Worm (Caenorhabditis elegans) whole organism, L1 larva: ENCODE measurements around the gene F22F4.4.
A peak's percentile ranks its signal among the peaks of the same experiment; 100 is the strongest.

Experiments
- C16A3.4 ChIP-seq: fragments of 150-350 bp; optimal IDR thresholded peaks from 2 replicates; lab custom pipeline; 2014; ENCODE audit warnings: missing biosample characterization, missing genetic modification characterization
- Y116A8C.19 ChIP-seq: sonication (generic microtip); optimal IDR thresholded peaks from 2 replicates; lab custom pipeline; 2016; ENCODE audit warnings: missing compliant biosample characterization, missing genetic modification characterization, borderline replicate concordance
- ama-1 ChIP-seq: fragments of 150-350 bp; optimal IDR thresholded peaks from 2 replicates; lab custom pipeline; 2014
- blmp-1 ChIP-seq: fragments of 150-350 bp; optimal IDR thresholded peaks from 2 replicates; lab custom pipeline; 2014; ENCODE audit warnings: missing biosample characterization, missing genetic modification characterization
- ceh-8 ChIP-seq: fragments of 200-800 bp; sonication (Bioruptor generic); optimal IDR thresholded peaks from 2 replicates; lab custom pipeline; 2018; ENCODE audit warnings: mild to moderate bottlenecking, missing genetic modification characterization, moderate library complexity, missing compliant biosample characterization
- ceh-82 ChIP-seq, 3 experiments: fragments of 150-350 bp in 1 of 3; sonication (generic microtip) in 2 of 3; optimal IDR thresholded peaks; 2 replicates each; lab custom pipeline; 2014 to 2017; ENCODE audit warnings: missing biosample characterization in 3 of 3, missing genetic modification characterization in 3 of 3
- ceh-88 ChIP-seq: fragments of 200-800 bp; sonication (Bioruptor generic); IDR thresholded peaks from 2 replicates; pipeline ENCODE4 v1.3.6; 2022; ENCODE audit warnings: missing genetic modification characterization, missing compliant biosample characterization
- ceh-90 ChIP-seq: sonication (generic microtip); optimal IDR thresholded peaks from 2 replicates; lab custom pipeline; 2016; ENCODE audit warnings: missing genetic modification characterization, missing compliant biosample characterization
- dpl-1 ChIP-seq, 3 experiments: fragments of 150-350 bp in 2 of 3; sonication (generic microtip) in 1 of 3; optimal IDR thresholded peaks; 2 replicates each; lab custom pipeline; 2014 to 2017; ENCODE audit warnings: missing biosample characterization in 3 of 3, missing genetic modification characterization in 3 of 3, missing genetic modification reagents in 3 of 3
- efl-3 ChIP-seq: fragments of 200-800 bp; sonication (Bioruptor generic); optimal IDR thresholded peaks from 2 replicates; lab custom pipeline; 2018; ENCODE audit warnings: mild to moderate bottlenecking, missing genetic modification characterization, missing compliant biosample characterization
- egl-13 ChIP-seq: sonication (generic microtip); optimal IDR thresholded peaks from 2 replicates; lab custom pipeline; 2016; ENCODE audit warnings: missing genotype, missing genetic modification reagents, missing genetic modification characterization, missing compliant biosample characterization
- elt-3 ChIP-seq, 6 experiments: fragments of 150-350 bp in 1 of 6; sonication (generic microtip); optimal IDR thresholded peaks; 2 replicates each; lab custom pipeline; 2017 to 2018; ENCODE audit warnings: missing biosample characterization in 6 of 6, missing genetic modification characterization in 6 of 6, inconsistent platforms in 1 of 6
- ets-5 ChIP-seq: fragments of 200-800 bp; sonication (Bioruptor generic); IDR thresholded peaks from 2 replicates; pipeline ENCODE4 v1.3.6; 2022; ENCODE audit warnings: missing genetic modification characterization, missing compliant biosample characterization
- fos-1 ChIP-seq: fragments of 150-350 bp; optimal IDR thresholded peaks from 2 replicates; lab custom pipeline; 2014; ENCODE audit warnings: missing biosample characterization, missing genetic modification characterization
- hlh-17 ChIP-seq: fragments of 200-800 bp; sonication (Bioruptor generic); optimal IDR thresholded peaks from 2 replicates; lab custom pipeline; 2018; ENCODE audit warnings: missing genetic modification characterization, mild to moderate bottlenecking, missing compliant biosample characterization, moderate library complexity, borderline replicate concordance
- hpl-2 ChIP-seq: fragments of 150-350 bp; optimal IDR thresholded peaks from 2 replicates; lab custom pipeline; 2014; ENCODE audit warnings: missing biosample characterization, missing genetic modification reagents, missing genetic modification characterization
- irx-1 ChIP-seq: sonication (generic microtip); optimal IDR thresholded peaks from 2 replicates; lab custom pipeline; 2016; ENCODE audit warnings: missing genetic modification characterization, missing compliant biosample characterization
- jun-1 ChIP-seq: fragments of 150-350 bp; optimal IDR thresholded peaks from 2 replicates; lab custom pipeline; 2014; ENCODE audit warnings: missing biosample characterization, missing genetic modification reagents, missing genetic modification characterization
- lin-13 ChIP-seq: fragments of 150-350 bp; optimal IDR thresholded peaks from 2 replicates; lab custom pipeline; 2014; ENCODE audit warnings: missing biosample characterization, missing genetic modification reagents, missing genetic modification characterization
- lin-14 ChIP-seq: fragments of 200-800 bp; sonication (Bioruptor generic); optimal IDR thresholded peaks from 2 replicates; lab custom pipeline; 2018; ENCODE audit warnings: mild to moderate bottlenecking, missing genetic modification characterization, moderate library complexity, missing compliant biosample characterization
- lin-35 ChIP-seq, 2 experiments: fragments of 150-350 bp; optimal IDR thresholded peaks; 2 replicates each; lab custom pipeline; 2014; ENCODE audit warnings: missing biosample characterization in 2 of 2, missing genetic modification characterization in 2 of 2, missing genetic modification reagents in 2 of 2
- lir-3 ChIP-seq: sonication (generic microtip); optimal IDR thresholded peaks from 2 replicates; lab custom pipeline; 2016; ENCODE audit warnings: mild to moderate bottlenecking, missing genetic modification characterization, moderate library complexity, missing compliant biosample characterization; ENCODE audit not compliant: poor library complexity
- lsy-2 ChIP-seq, 2 experiments: fragments of 150-350 bp; optimal IDR thresholded peaks; 2 replicates each; lab custom pipeline; 2014; ENCODE audit warnings: missing biosample characterization in 2 of 2, missing genetic modification characterization in 2 of 2
- mab-9 ChIP-seq: fragments of 200-800 bp; sonication (Bioruptor generic); IDR thresholded peaks from 2 replicates; pipeline ENCODE4 v1.3.6; 2022; ENCODE audit warnings: missing genetic modification reagents, missing genetic modification characterization, missing compliant biosample characterization
- mdl-1 ChIP-seq, 2 experiments: fragments of 150-350 bp; optimal IDR thresholded peaks; 2 replicates each; lab custom pipeline; 2014 to 2017; ENCODE audit warnings: missing biosample characterization in 2 of 2, missing genetic modification characterization in 2 of 2, inconsistent platforms in 1 of 2
- nhr-11 ChIP-seq: fragments of 150-350 bp; optimal IDR thresholded peaks from 2 replicates; lab custom pipeline; 2014; ENCODE audit warnings: missing biosample characterization, missing genetic modification characterization
- nhr-19 ChIP-seq: fragments of 200-800 bp; sonication (Bioruptor generic); conservative IDR thresholded peaks from 2 replicates; pipeline ENCODE4 v1.3.6; 2022; ENCODE audit warnings: missing genetic modification characterization, missing compliant biosample characterization
- nhr-20 ChIP-seq: sonication (generic microtip); optimal IDR thresholded peaks from 2 replicates; lab custom pipeline; 2016; ENCODE audit warnings: mild to moderate bottlenecking, missing genetic modification characterization, missing compliant biosample characterization
- nhr-237 ChIP-seq: fragments of 150-350 bp; optimal IDR thresholded peaks from 2 replicates; lab custom pipeline; 2014; ENCODE audit warnings: missing biosample characterization, missing genetic modification characterization
- nhr-28 ChIP-seq: fragments of 150-350 bp; optimal IDR thresholded peaks from 2 replicates; lab custom pipeline; 2014; ENCODE audit warnings: missing biosample characterization, missing genetic modification characterization
- nhr-47 ChIP-seq: sonication (generic microtip); optimal IDR thresholded peaks from 2 replicates; lab custom pipeline; 2016; ENCODE audit warnings: mild to moderate bottlenecking, missing genetic modification characterization, moderate library complexity, missing compliant biosample characterization
- nhr-71 ChIP-seq: sonication (generic microtip); optimal IDR thresholded peaks from 2 replicates; lab custom pipeline; 2016; ENCODE audit warnings: mild to moderate bottlenecking, missing genetic modification characterization, moderate library complexity, missing compliant biosample characterization
- nhr-77 ChIP-seq: fragments of 150-350 bp; optimal IDR thresholded peaks from 2 replicates; lab custom pipeline; 2014; ENCODE audit warnings: missing biosample characterization, missing genetic modification characterization
- nhr-84 ChIP-seq: sonication (generic microtip); optimal IDR thresholded peaks from 2 replicates; lab custom pipeline; 2017; ENCODE audit warnings: missing biosample characterization, missing genetic modification characterization
- nhr-85 ChIP-seq: sonication (generic microtip); peaks from one replicate; lab custom pipeline; 2016; ENCODE audit warnings: missing genetic modification characterization, inconsistent platforms, missing compliant biosample characterization
- nhr-90 ChIP-seq: sonication (generic microtip); optimal IDR thresholded peaks from 2 replicates; lab custom pipeline; 2016; ENCODE audit warnings: mild to moderate bottlenecking, missing genetic modification characterization, missing compliant biosample characterization; ENCODE audit not compliant: poor library complexity
- pax-3 ChIP-seq: fragments of 200-800 bp; sonication (Bioruptor generic); optimal IDR thresholded peaks from 2 replicates; lab custom pipeline; 2018; ENCODE audit warnings: mild to moderate bottlenecking, missing genetic modification characterization, moderate library complexity, missing compliant biosample characterization
- pqm-1 ChIP-seq: sonication (generic microtip); optimal IDR thresholded peaks from 3 replicates; lab custom pipeline; 2017; ENCODE audit warnings: missing biosample characterization, missing genetic modification characterization
- rnt-1 ChIP-seq: sonication (generic microtip); optimal IDR thresholded peaks from 2 replicates; lab custom pipeline; 2016; ENCODE audit warnings: mild to moderate bottlenecking, missing genetic modification characterization, moderate library complexity, missing compliant biosample characterization
- skn-1 ChIP-seq: fragments of 150-350 bp; optimal IDR thresholded peaks from 2 replicates; lab custom pipeline; 2014; ENCODE audit warnings: missing biosample characterization, missing genetic modification characterization
- snu-23 ChIP-seq: sonication (generic microtip); optimal IDR thresholded peaks from 2 replicates; lab custom pipeline; 2016; ENCODE audit warnings: missing genetic modification characterization, missing compliant biosample characterization
- sox-4 ChIP-seq: sonication (generic microtip); optimal IDR thresholded peaks from 2 replicates; lab custom pipeline; 2016; ENCODE audit warnings: missing genetic modification characterization, missing compliant biosample characterization
- swsn-7 ChIP-seq: sonication (generic microtip); optimal IDR thresholded peaks from 2 replicates; lab custom pipeline; 2016; ENCODE audit warnings: missing genetic modification characterization, missing compliant biosample characterization
- tlp-1 ChIP-seq: fragments of 150-350 bp; optimal IDR thresholded peaks from 2 replicates; lab custom pipeline; 2014; ENCODE audit warnings: missing biosample characterization, missing genetic modification characterization
- unc-130 ChIP-seq: fragments of 150-350 bp; optimal IDR thresholded peaks from 2 replicates; lab custom pipeline; 2017; ENCODE audit warnings: missing biosample characterization, missing genetic modification characterization, inconsistent platforms
- unc-30 ChIP-seq: sonication (generic microtip); optimal IDR thresholded peaks from 2 replicates; lab custom pipeline; 2017; ENCODE audit warnings: missing biosample characterization, missing genetic modification characterization
- xbp-1 ChIP-seq: sonication (generic microtip); optimal IDR thresholded peaks from 2 replicates; lab custom pipeline; 2016; ENCODE audit warnings: missing genetic modification characterization, missing compliant biosample characterization
- zip-4 ChIP-seq: fragments of 200-800 bp; sonication (Bioruptor generic); optimal IDR thresholded peaks from 2 replicates; lab custom pipeline; 2018; ENCODE audit warnings: mild to moderate bottlenecking, missing genetic modification characterization, moderate library complexity, missing compliant biosample characterization
- ztf-11 ChIP-seq, 2 experiments: sonication (generic microtip); optimal IDR thresholded peaks; 2 replicates each; lab custom pipeline; 2016 to 2017; ENCODE audit warnings: missing genetic modification characterization in 2 of 2, missing biosample characterization in 1 of 2, missing compliant biosample characterization in 1 of 2
- ztf-4 ChIP-seq: fragments of 150-350 bp; optimal IDR thresholded peaks from 2 replicates; lab custom pipeline; 2014; ENCODE audit warnings: missing biosample characterization, missing genetic modification characterization

F22F4.4 gene

DNA sequence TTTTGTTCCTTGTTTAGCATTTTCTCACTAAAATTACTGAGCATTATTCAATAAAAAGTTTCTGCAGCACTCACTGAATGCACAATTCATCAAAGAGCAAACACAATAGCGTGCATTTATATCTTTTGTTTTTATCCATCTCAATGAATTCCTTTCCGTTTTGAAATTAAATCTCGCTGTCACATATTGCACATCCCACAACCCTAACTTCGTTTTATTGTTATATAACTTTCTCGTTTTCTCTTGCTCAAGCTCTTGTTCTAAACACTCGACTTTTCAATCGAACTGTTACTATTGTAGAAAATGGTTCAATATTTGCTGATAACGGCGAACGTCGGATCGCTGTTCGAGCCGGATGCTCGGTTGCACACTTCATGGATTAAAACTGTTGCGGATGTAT lies 29.8 kb upstream of the F22F4.4 start, which contains the start of gene ipp-5:
ipp-5 (plus strand) TSS at position 301 of the 400 bp plus-strand sequence.
- TF ChIP-seq ceh-90 (tag; lab: Kevin White, UChicago): no peak
- TF ChIP-seq mab-9 (GFP tag; lab: Robert Waterston, UW): no peak
- no peak for TF ChIP-seq lir-3 (tag; lab: Kevin White, UChicago)
- no peak for TF ChIP-seq lin-14 (GFP tag; lab: Kevin White, UChicago)
- no peak for TF ChIP-seq nhr-19 (GFP tag; lab: Robert Waterston, UW)
- TF ChIP-seq egl-13 (tag; lab: Kevin White, UChicago): no peak
- TF ChIP-seq tlp-1: no peak
- TF ChIP-seq ztf-4 (tag; lab: Kevin White, UChicago): no peak
- no peak for TF ChIP-seq nhr-84 (tag; lab: Kevin White, UChicago)
- no peak for TF ChIP-seq sox-4 (tag; lab: Kevin White, UChicago)
- no peak for TF ChIP-seq nhr-90 (tag; lab: Kevin White, UChicago)
- no peak for TF ChIP-seq mdl-1 (tag; optimal IDR thresholded peaks at IDR 0.05; lab: Kevin White, UChicago)
- no peak for TF ChIP-seq nhr-47 (tag; lab: Kevin White, UChicago)
- no peak for TF ChIP-seq irx-1 (tag; lab: Kevin White, UChicago)
- TF ChIP-seq jun-1 (tag; lab: Kevin White, UChicago): no peak
- TF ChIP-seq Y116A8C.19 (tag; lab: Kevin White, UChicago): no peak
- TF ChIP-seq swsn-7: no peak
- TF ChIP-seq hpl-2 (GFP tag; lab: Kevin White, UChicago): no peak
- TF ChIP-seq ceh-82 (tag; optimal IDR thresholded peaks at IDR 0.05; lab: Kevin White, UChicago): no peak
- TF ChIP-seq nhr-71 (tag; lab: Kevin White, UChicago): no peak

DNA sequence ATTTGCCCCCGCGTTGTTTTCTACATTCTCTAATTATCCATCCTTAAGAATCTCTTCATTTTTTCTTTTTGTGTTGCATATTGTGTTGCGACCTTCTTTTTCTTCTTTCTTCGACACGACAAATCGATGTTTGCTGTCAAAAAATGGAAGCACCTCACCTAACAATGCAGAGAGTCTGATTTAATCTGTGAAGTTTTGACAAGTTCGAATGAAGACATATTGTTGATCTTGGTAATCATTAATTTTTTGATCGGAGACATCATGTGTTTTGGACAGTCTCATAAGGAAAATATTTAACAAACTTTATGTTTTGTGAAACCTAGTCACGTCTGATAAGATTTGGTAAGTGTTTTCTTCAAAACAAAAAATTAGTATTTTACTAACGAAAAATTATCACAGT lies 27.7 kb upstream of the F22F4.4 start:
- no peak for TF ChIP-seq ama-1
- no peak for TF ChIP-seq skn-1 (tag; lab: Kevin White, UChicago)
- peak; percentile 84 for TF ChIP-seq nhr-85
- no peak for TF ChIP-seq nhr-11 (tag; lab: Kevin White, UChicago)
- TF ChIP-seq ceh-88: no peak
- TF ChIP-seq C16A3.4 (tag; lab: Kevin White, UChicago): no peak
- TF ChIP-seq efl-3 (GFP tag; lab: Kevin White, UChicago): no peak
- TF ChIP-seq ztf-11 (tag; optimal IDR thresholded peaks at IDR 0.05; lab: Kevin White, UChicago): no peak
- TF ChIP-seq ets-5 (GFP tag; lab: Robert Waterston, UW): no peak
- TF ChIP-seq nhr-77: no peak
- no peak for TF ChIP-seq lsy-2 (tag; optimal IDR thresholded peaks at IDR 0.05; lab: Kevin White, UChicago)
- TF ChIP-seq sox-4 (tag; lab: Kevin White, UChicago): no peak
- TF ChIP-seq mab-9 (GFP tag; lab: Robert Waterston, UW): no peak
- TF ChIP-seq rnt-1 (tag; lab: Kevin White, UChicago): no peak
- peak; percentile 16 for TF ChIP-seq snu-23 (GFP tag; lab: Kevin White, UChicago)
- TF ChIP-seq ztf-4 (tag; lab: Kevin White, UChicago): no peak
- TF ChIP-seq unc-130 (tag; lab: Kevin White, UChicago): no peak
- no peak for TF ChIP-seq nhr-47 (tag; lab: Kevin White, UChicago)
- TF ChIP-seq ceh-8 (GFP tag; lab: Kevin White, UChicago): no peak
- no peak for TF ChIP-seq tlp-1
- TF ChIP-seq zip-4: no peak
- TF ChIP-seq elt-3 (tag; optimal IDR thresholded peaks at IDR 0.05; lab: Kevin White, UChicago): peak in 2 of 6 experiments; percentile 8 to 36
- no peak for TF ChIP-seq pax-3
- TF ChIP-seq fos-1: no peak
- TF ChIP-seq nhr-71 (tag; lab: Kevin White, UChicago): peak; percentile 48
- TF ChIP-seq hlh-17 (GFP tag; lab: Kevin White, UChicago): no peak
- no peak for TF ChIP-seq nhr-84 (tag; lab: Kevin White, UChicago)
- no peak for TF ChIP-seq nhr-237
- TF ChIP-seq lin-13 (GFP tag; lab: Kevin White, UChicago): no peak
- TF ChIP-seq unc-30 (tag; lab: Kevin White, UChicago): no peak
- TF ChIP-seq nhr-28: no peak
- TF ChIP-seq ceh-90 (tag; lab: Kevin White, UChicago): no peak
- TF ChIP-seq nhr-20 (tag; lab: Kevin White, UChicago): peak; percentile 55
- TF ChIP-seq pqm-1 (tag; lab: Kevin White, UChicago): no peak
- TF ChIP-seq xbp-1 (tag; lab: Kevin White, UChicago): no peak
- TF ChIP-seq egl-13 (tag; lab: Kevin White, UChicago): no peak
- TF ChIP-seq lin-35 (GFP tag; optimal IDR thresholded peaks at IDR 0.05; lab: Kevin White, UChicago): peak in 1 of 2 experiments; percentile 13
- TF ChIP-seq blmp-1: peak; percentile 36
- TF ChIP-seq dpl-1 (GFP tag; optimal IDR thresholded peaks at IDR 0.05; lab: Kevin White, UChicago): no peak
- peak; percentile 49 for TF ChIP-seq lin-14 (GFP tag; lab: Kevin White, UChicago)
